Fruit fly (Drosophila melanogaster): Measurements from ENCODE around the gene CG4751.
A peak's percentile ranks its signal among the peaks of the same experiment; 100 is the strongest.

The CG4751 gene

dm6 chr2L:11091111-11091510 is 39.4 kb upstream of the CG4751 start, which contains the start of gene Wdr59 (continued):
- TF ChIP-seq Deaf1 (tag; optimal IDR thresholded peaks at IDR 0.05) = no peak
- no peak for TF ChIP-seq tap (tag; optimal IDR thresholded peaks at IDR 0.05)
- TF ChIP-seq ssp (GFP tag; IDR thresholded peaks at IDR 0.05) = 0 out of 2 replicates have a peak, but pooled peaks have one; percentile 13
- TF ChIP-seq repo (GFP tag; optimal IDR thresholded peaks at IDR 0.05) = no peak
- no peak for TF ChIP-seq CG1024 (GFP tag; IDR thresholded peaks at IDR 0.05)
- TF ChIP-seq CG13424 (tag; optimal IDR thresholded peaks at IDR 0.05) = peak; percentile 57
- peak; percentile 59 for TF ChIP-seq Xbp1 (GFP tag; optimal IDR thresholded peaks at IDR 0.05)
- peak; percentile 65 for TF ChIP-seq bbx (GFP tag; IDR thresholded peaks at IDR 0.05; ENCODE audit: partially characterized antibody)
- no peak; the same call in 2 of the 3 replicates for TF ChIP-seq CG34422 (GFP tag; IDR thresholded peaks at IDR 0.05)
- TF ChIP-seq CG30020 (tag; optimal IDR thresholded peaks at IDR 0.05) = peak; percentile 44
- no peak for TF ChIP-seq emc (GFP tag; optimal IDR thresholded peaks at IDR 0.05)
- TF ChIP-seq CG8388 (GFP tag; optimal IDR thresholded peaks at IDR 0.05) = no peak
- TF ChIP-seq CG4360 (GFP tag; IDR thresholded peaks at IDR 0.05) = no peak
- no peak for TF ChIP-seq CG17186 (GFP tag; optimal IDR thresholded peaks at IDR 0.05)
- peak; percentile 27 for TF ChIP-seq tin (GFP tag; optimal IDR thresholded peaks at IDR 0.05)
- TF ChIP-seq br (optimal IDR thresholded peaks at IDR 0.05) = no peak
- TF ChIP-seq gsb-n (tag; optimal IDR thresholded peaks at IDR 0.05) = no peak
- no peak for TF ChIP-seq CG1832 (GFP tag; optimal IDR thresholded peaks at IDR 0.05)
- peak; percentile 39 for TF ChIP-seq CG12155 (GFP tag; optimal IDR thresholded peaks at IDR 0.05)
- no peak for TF ChIP-seq CG1603 (tag; optimal IDR thresholded peaks at IDR 0.05)
- TF ChIP-seq zf30C (GFP tag; optimal IDR thresholded peaks at IDR 0.05) = no peak
- TF ChIP-seq ci (GFP tag; IDR thresholded peaks at IDR 0.05) = no peak
- peak; percentile 28 for TF ChIP-seq pho (GFP tag; optimal IDR thresholded peaks at IDR 0.05)
- TF ChIP-seq CG6813 (GFP tag; optimal IDR thresholded peaks at IDR 0.05) = no peak
- TF ChIP-seq CG9797 (GFP tag; optimal IDR thresholded peaks at IDR 0.05) = no peak
- no peak for TF ChIP-seq lab (GFP tag; optimal IDR thresholded peaks at IDR 0.05)
- TF ChIP-seq caup (GFP tag; optimal IDR thresholded peaks at IDR 0.05; ENCODE audit: severe bottlenecking) = no peak
- TF ChIP-seq Hmx (GFP tag; optimal IDR thresholded peaks at IDR 0.05) = peak; percentile 2
- no peak for TF ChIP-seq CG5953 (GFP tag; IDR thresholded peaks at IDR 0.05)
- TF ChIP-seq CG9609 (GFP tag; optimal IDR thresholded peaks at IDR 0.05) = no peak
- TF ChIP-seq tup (GFP tag; optimal IDR thresholded peaks at IDR 0.05) = no peak
- TF ChIP-seq oc (tag; optimal IDR thresholded peaks at IDR 0.05) = no peak
- peak; percentile 42 for TF ChIP-seq CG9817 (tag; optimal IDR thresholded peaks at IDR 0.05)
- no peak for TF ChIP-seq Hmr (GFP tag; optimal IDR thresholded peaks at IDR 0.05)
- no peak for TF ChIP-seq nerfin-1 (tag; optimal IDR thresholded peaks at IDR 0.05)
- 0 out of 2 replicates have a peak, but pooled peaks have one; percentile 20 for TF ChIP-seq Ptx1 (GFP tag; IDR thresholded peaks at IDR 0.05)
- TF ChIP-seq Dfd (GFP tag; optimal IDR thresholded peaks at IDR 0.05) = no peak
- TF ChIP-seq salm (tag; optimal IDR thresholded peaks at IDR 0.05) = no peak
- TF ChIP-seq cad (GFP tag; optimal IDR thresholded peaks at IDR 0.05) = no peak
- TF ChIP-seq eyg (GFP tag; optimal IDR thresholded peaks at IDR 0.05) = no peak
- TF ChIP-seq NFAT (GFP tag; IDR thresholded peaks at IDR 0.05) = no peak
- peak; percentile 49 for TF ChIP-seq dmrt11E (tag; optimal IDR thresholded peaks at IDR 0.05)
- no peak for TF ChIP-seq Sin3A (optimal IDR thresholded peaks at IDR 0.05)
- no peak for TF ChIP-seq CTCF (GFP tag; optimal IDR thresholded peaks at IDR 0.05)
- no peak for TF ChIP-seq CG13296 (GFP tag; optimal IDR thresholded peaks at IDR 0.05)
- no peak for TF ChIP-seq CG17359 (tag; optimal IDR thresholded peaks at IDR 0.05)
- TF ChIP-seq CG12769 (tag; optimal IDR thresholded peaks at IDR 0.05) = no peak
- no peak for TF ChIP-seq Nf-YC (tag; optimal IDR thresholded peaks at IDR 0.05)
- TF ChIP-seq C15 (GFP tag; IDR thresholded peaks at IDR 0.05) = no peak
- TF ChIP-seq CG4707 (GFP tag; optimal IDR thresholded peaks at IDR 0.05) = no peak
- TF ChIP-seq CG12391 (tag; optimal IDR thresholded peaks at IDR 0.05) = peak; percentile 75
- TF ChIP-seq gce (GFP tag; IDR thresholded peaks at IDR 0.05) = no peak
- no peak for TF ChIP-seq gro (GFP tag; optimal IDR thresholded peaks at IDR 0.05)

Data from whole organism, embryonic.